Worm (Caenorhabditis elegans) whole organism, L1 larva: ENCODE measurements around the gene srlf-17.

Experiments used
- aly-2 ChIP-seq: fragments of 150-350 bp; optimal IDR thresholded peaks from 2 replicates; lab custom pipeline; 2014; ENCODE audit warnings: missing biosample characterization, missing genetic modification characterization
- ama-1 ChIP-seq: fragments of 150-350 bp; optimal IDR thresholded peaks from 2 replicates; lab custom pipeline; 2014
- ceh-90 ChIP-seq: sonication (generic microtip); optimal IDR thresholded peaks from 2 replicates; lab custom pipeline; 2016; ENCODE audit warnings: missing genetic modification characterization, missing compliant biosample characterization
- fos-1 ChIP-seq: fragments of 150-350 bp; optimal IDR thresholded peaks from 2 replicates; lab custom pipeline; 2014; ENCODE audit warnings: missing biosample characterization, missing genetic modification characterization
- nhr-28 ChIP-seq: fragments of 150-350 bp; optimal IDR thresholded peaks from 2 replicates; lab custom pipeline; 2014; ENCODE audit warnings: missing biosample characterization, missing genetic modification characterization
- nhr-84 ChIP-seq: sonication (generic microtip); optimal IDR thresholded peaks from 2 replicates; lab custom pipeline; 2017; ENCODE audit warnings: missing biosample characterization, missing genetic modification characterization
- sup-37 ChIP-seq: fragments of 200-800 bp; sonication (Bioruptor generic); optimal IDR thresholded peaks from 2 replicates; lab custom pipeline; 2018; ENCODE audit warnings: mild to moderate bottlenecking, missing genetic modification characterization, missing compliant biosample characterization
- ztf-4 ChIP-seq: fragments of 150-350 bp; optimal IDR thresholded peaks from 2 replicates; lab custom pipeline; 2014; ENCODE audit warnings: missing biosample characterization, missing genetic modification characterization

ce11 chrIV:11053652-11054317 lies 48.7 kb downstream of the srlf-17 start, which contains the start of the genes F36H1.12 and lin-3:
- no peak for TF ChIP-seq nhr-28 (tag; lab: Kevin White, UChicago)
- no peak for TF ChIP-seq ztf-4 (tag; lab: Kevin White, UChicago)
- no peak for TF ChIP-seq fos-1
- TF ChIP-seq ama-1 = no peak
- TF ChIP-seq ceh-90 (tag; lab: Kevin White, UChicago) = no peak
- no peak for TF ChIP-seq sup-37 (GFP tag; lab: Kevin White, UChicago)
- no peak for TF ChIP-seq aly-2
- no peak for TF ChIP-seq nhr-84 (tag; lab: Kevin White, UChicago)
